Worm (Caenorhabditis elegans) whole organism, L1 larva: ENCODE results near the gene C54C6.5.

Source experiments
- ama-1 ChIP-seq: fragments of 150-350 bp; optimal IDR thresholded peaks from 2 replicates; lab custom pipeline; 2014
- blmp-1 ChIP-seq: fragments of 150-350 bp; optimal IDR thresholded peaks from 2 replicates; lab custom pipeline; 2014; ENCODE audit warnings: missing biosample characterization, missing genetic modification characterization
- ceh-90 ChIP-seq: sonication (generic microtip); optimal IDR thresholded peaks from 2 replicates; lab custom pipeline; 2016; ENCODE audit warnings: missing genetic modification characterization, missing compliant biosample characterization
- ets-5 ChIP-seq: fragments of 200-800 bp; sonication (Bioruptor generic); IDR thresholded peaks from 2 replicates; pipeline ENCODE4 v1.3.6; 2022; ENCODE audit warnings: missing genetic modification characterization, missing compliant biosample characterization
- fkh-4 ChIP-seq: sonication (generic microtip); optimal IDR thresholded peaks from 2 replicates; lab custom pipeline; 2016; ENCODE audit warnings: missing compliant biosample characterization, missing genetic modification characterization, borderline replicate concordance
- irx-1 ChIP-seq: sonication (generic microtip); optimal IDR thresholded peaks from 2 replicates; lab custom pipeline; 2016; ENCODE audit warnings: missing genetic modification characterization, missing compliant biosample characterization
- lir-3 ChIP-seq: sonication (generic microtip); optimal IDR thresholded peaks from 2 replicates; lab custom pipeline; 2016; ENCODE audit warnings: mild to moderate bottlenecking, missing genetic modification characterization, moderate library complexity, missing compliant biosample characterization; ENCODE audit not compliant: poor library complexity
- nhr-11 ChIP-seq: fragments of 150-350 bp; optimal IDR thresholded peaks from 2 replicates; lab custom pipeline; 2014; ENCODE audit warnings: missing biosample characterization, missing genetic modification characterization
- nhr-76 ChIP-seq: sonication (generic microtip); optimal IDR thresholded peaks from 2 replicates; lab custom pipeline; 2017; ENCODE audit warnings: missing biosample characterization, missing genetic modification characterization
- snpc-4 ChIP-seq: fragments of 150-350 bp; optimal IDR thresholded peaks from 2 replicates; lab custom pipeline; 2014; ENCODE audit warnings: missing biosample characterization, missing genetic modification characterization
- unc-62 ChIP-seq: fragments of 150-350 bp; optimal IDR thresholded peaks from 2 replicates; lab custom pipeline; 2014; ENCODE audit warnings: missing biosample characterization, missing genetic modification reagents, missing genetic modification characterization
- unc-86 ChIP-seq: sonication (generic microtip); optimal IDR thresholded peaks from 2 replicates; lab custom pipeline; 2016; ENCODE audit warnings: missing genetic modification characterization, missing compliant biosample characterization

DNA sequence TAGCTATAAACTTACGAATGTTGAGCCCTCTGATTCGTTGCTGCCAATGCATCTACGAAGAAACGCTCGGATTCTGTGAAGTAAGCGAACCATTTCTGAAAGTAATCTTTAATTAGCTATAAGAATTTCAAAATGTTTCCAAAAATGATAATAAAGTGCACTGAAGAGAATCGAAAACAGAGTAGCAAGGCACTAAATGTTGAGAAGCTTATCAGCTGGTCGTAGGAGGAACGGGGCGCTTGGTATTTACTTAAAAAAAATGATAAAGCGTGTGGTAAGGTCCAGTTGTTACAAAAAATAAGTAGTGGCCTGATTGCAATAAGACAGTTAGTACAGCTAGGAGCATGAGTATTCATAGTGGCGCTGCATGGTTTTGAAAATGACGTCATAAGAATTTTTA lies 3.3 kb downstream of the C54C6.5 start, which contains the start of gene C54C6.7:
- TF ChIP-seq blmp-1 (tag; lab: Kevin White, UChicago) (no peak), lir-3 (tag; lab: Kevin White, UChicago) (no peak), irx-1 (tag; lab: Kevin White, UChicago) (no peak), nhr-76 (tag; lab: Kevin White, UChicago) (no peak), snpc-4 (tag; lab: Kevin White, UChicago) (no peak), unc-62 (GFP tag; lab: Kevin White, UChicago) (no peak), fkh-4 (tag; lab: Kevin White, UChicago) (no peak), ama-1 (no peak), ets-5 (no peak), unc-86 (no peak), ceh-90 (tag; lab: Kevin White, UChicago) (no peak), nhr-11 (tag; lab: Kevin White, UChicago) (no peak)
